Fruit fly (Drosophila melanogaster) whole organism, embryonic: ENCODE data around the gene yellow-f2.

Experiments used
- Antp ChIP-seq: fragments of 200-800 bp; sonication (Bioruptor generic); optimal IDR thresholded peaks from 3 replicates; lab custom pipeline; 2016; ENCODE audit warnings: missing biosample characterization, missing genetic modification characterization
- Atf3 ChIP-seq: fragments of 200-800 bp; sonication (Bioruptor generic); optimal IDR thresholded peaks from 3 replicates; lab custom pipeline; 2016; ENCODE audit warnings: missing biosample characterization, missing genetic modification characterization
- Awh ChIP-seq: fragments of 200-800 bp; sonication (Bioruptor generic); IDR thresholded peaks from 2 replicates; pipeline ENCODE4, ENCODE4 v1.3.6; 2022; ENCODE audit warnings: missing biosample characterization, missing genetic modification characterization
- CG1024 ChIP-seq: fragments of 200-800 bp; sonication (Bioruptor generic); IDR thresholded peaks from 2 replicates; pipeline ENCODE4 v1.3.6; 2022; ENCODE audit warnings: missing biosample characterization, missing genetic modification characterization
- CG10366 ChIP-seq: fragments of 200-800 bp; sonication (Bioruptor generic); IDR thresholded peaks from 2 replicates; pipeline ENCODE4 v1.3.6; 2022; ENCODE audit warnings: missing biosample characterization, missing genetic modification characterization
- CG10431 ChIP-seq: fragments of 200-800 bp; sonication (Bioruptor generic); optimal IDR thresholded peaks from 3 replicates; lab custom pipeline; 2018; ENCODE audit warnings: missing biosample characterization, mild to moderate bottlenecking, missing genetic modification characterization
- CG11695 ChIP-seq: fragments of 200-800 bp; sonication (Bioruptor generic); IDR thresholded peaks from 3 replicates; pipeline ENCODE4 v1.3.6; 2022; ENCODE audit warnings: missing biosample characterization, missing genetic modification characterization
- CG1233 ChIP-seq: fragments of 200-800 bp; sonication (Bioruptor generic); optimal IDR thresholded peaks from 4 replicates; lab custom pipeline; 2018; ENCODE audit warnings: missing biosample characterization, mild to moderate bottlenecking, missing genetic modification characterization
- CG12659 ChIP-seq: fragments of 200-800 bp; sonication (Bioruptor generic); optimal IDR thresholded peaks from 3 replicates; lab custom pipeline; 2017; ENCODE audit warnings: mild to moderate bottlenecking, missing biosample characterization, missing genetic modification reagents, missing genetic modification characterization
- CG14965 ChIP-seq: fragments of 200-800 bp; sonication (Bioruptor generic); optimal IDR thresholded peaks from 2 replicates; lab custom pipeline; 2016; ENCODE audit warnings: missing biosample characterization, missing genetic modification characterization, borderline replicate concordance
- CG17385 ChIP-seq: fragments of 200-800 bp; sonication (Bioruptor generic); optimal IDR thresholded peaks from 3 replicates; lab custom pipeline; 2018; ENCODE audit warnings: missing biosample characterization, mild to moderate bottlenecking, missing genetic modification characterization
- CG18476 ChIP-seq: fragments of 200-800 bp; sonication (Bioruptor generic); optimal IDR thresholded peaks from 2 replicates; lab custom pipeline; 2016; ENCODE audit warnings: missing biosample characterization, mild to moderate bottlenecking, missing genetic modification characterization
- CG2712 ChIP-seq: fragments of 200-800 bp; optimal IDR thresholded peaks from 3 replicates; lab custom pipeline; 2019; ENCODE audit warnings: missing biosample characterization, mild to moderate bottlenecking, missing genetic modification characterization, moderate library complexity
- CG31388 ChIP-seq: fragments of 200-800 bp; sonication (Bioruptor generic); optimal IDR thresholded peaks from 2 replicates; lab custom pipeline; 2016; ENCODE audit warnings: missing biosample characterization, missing genetic modification characterization
- CG3163 ChIP-seq: fragments of 200-800 bp; sonication (Bioruptor generic); optimal IDR thresholded peaks from 3 replicates; lab custom pipeline; 2016; ENCODE audit warnings: missing biosample characterization, missing genetic modification characterization
- CG34224 ChIP-seq: fragments of 200-800 bp; sonication (Bioruptor generic); IDR thresholded peaks from 3 replicates; pipeline ENCODE4 v1.3.6; 2022; ENCODE audit warnings: missing biosample characterization, missing genetic modification characterization; ENCODE audit not compliant: partially characterized antibody
- CG8359 ChIP-seq: fragments of 200-800 bp; sonication (Bioruptor generic); optimal IDR thresholded peaks from 2 replicates; lab custom pipeline; 2017; ENCODE audit warnings: missing biosample characterization, mild to moderate bottlenecking, missing genetic modification characterization, borderline replicate concordance
- CG8388 ChIP-seq: fragments of 200-800 bp; sonication (Bioruptor generic); optimal IDR thresholded peaks from 2 replicates; lab custom pipeline; 2019; ENCODE audit warnings: missing biosample characterization, mild to moderate bottlenecking, missing genetic modification characterization, moderate library complexity
- Dfd ChIP-seq, 2 experiments: fragments of >200 bp; optimal IDR thresholded peaks; 2 replicates each; lab custom pipeline; 2017; ENCODE audit warnings: missing biosample characterization in 2 of 2, missing genetic modification characterization in 2 of 2
- Dp ChIP-seq: fragments of 200-800 bp; sonication (Bioruptor generic); optimal IDR thresholded peaks from 2 replicates; lab custom pipeline; 2018; ENCODE audit warnings: missing biosample characterization, mild to moderate bottlenecking, missing genetic modification characterization, moderate library complexity
- Dref ChIP-seq: fragments of 200-800 bp; sonication (Bioruptor generic); IDR thresholded peaks from 2 replicates; pipeline ENCODE4 v1.3.6; 2022; ENCODE audit warnings: missing biosample characterization, missing genetic modification characterization
- E2f2 ChIP-seq: fragments of 200-800 bp; sonication (Bioruptor generic); IDR thresholded peaks from 2 replicates; pipeline ENCODE4 v1.3.6; 2022; ENCODE audit warnings: missing biosample characterization, missing genetic modification characterization
- Eip74EF ChIP-seq, 2 experiments: fragments of 200-800 bp in 1 of 2; fragments of >200 bp in 1 of 2; sonication (Bioruptor generic) in 1 of 2; optimal IDR thresholded peaks; 2 replicates each; lab custom pipeline; 2017 to 2019; ENCODE audit warnings: missing biosample characterization in 2 of 2, missing genetic modification characterization in 2 of 2, mild to moderate bottlenecking in 1 of 2, moderate library complexity in 1 of 2
- Hand ChIP-seq: fragments of 200-800 bp; sonication (Bioruptor generic); optimal IDR thresholded peaks from 2 replicates; lab custom pipeline; 2017; ENCODE audit warnings: mild to moderate bottlenecking, missing biosample characterization, missing genetic modification reagents, missing genetic modification characterization
- Lhr ChIP-seq: fragments of 200-800 bp; sonication (Bioruptor generic); optimal IDR thresholded peaks from 3 replicates; lab custom pipeline; 2017; ENCODE audit warnings: mild to moderate bottlenecking, missing biosample characterization, missing genetic modification reagents, missing genetic modification characterization
- Ravus ChIP-seq: fragments of 200-800 bp; sonication (Bioruptor generic); IDR thresholded peaks from 2 replicates; pipeline ENCODE4 v1.3.6; 2022; ENCODE audit warnings: missing biosample characterization, missing genetic modification characterization
- Sin3A ChIP-seq: fragments of >200 bp; optimal IDR thresholded peaks from 2 replicates; lab custom pipeline; 2018
- ab ChIP-seq: fragments of 200-800 bp; sonication (Bioruptor generic); optimal IDR thresholded peaks from 2 replicates; lab custom pipeline; 2016; ENCODE audit warnings: missing biosample characterization, missing genetic modification characterization
- bcd ChIP-seq: fragments of 200-800 bp; sonication (Bioruptor generic); optimal IDR thresholded peaks from 2 replicates; lab custom pipeline; 2017; ENCODE audit warnings: missing biosample characterization, mild to moderate bottlenecking, missing genetic modification characterization
- bowl ChIP-seq: fragments of 200-800 bp; sonication (Bioruptor generic); IDR thresholded peaks from 2 replicates; pipeline ENCODE4 v1.3.6; 2022; ENCODE audit warnings: missing biosample characterization, missing genetic modification characterization
- caup ChIP-seq: fragments of 200-800 bp; sonication (Bioruptor generic); optimal IDR thresholded peaks from 3 replicates; lab custom pipeline; 2017; ENCODE audit warnings: missing biosample characterization, mild to moderate bottlenecking, missing genetic modification characterization, moderate library complexity; ENCODE audit not compliant: severe bottlenecking
- dmrt11E ChIP-seq: fragments of 200-800 bp; sonication (Bioruptor generic); optimal IDR thresholded peaks from 3 replicates; lab custom pipeline; 2018; ENCODE audit warnings: missing biosample characterization, mild to moderate bottlenecking, missing genetic modification characterization, moderate library complexity
- eve ChIP-seq, 2 experiments: fragments of >200 bp; optimal IDR thresholded peaks; 2 replicates each; lab custom pipeline; 2017; ENCODE audit warnings: missing biosample characterization in 2 of 2, missing genetic modification characterization in 2 of 2
- fd3F ChIP-seq: fragments of 200-800 bp; sonication (Bioruptor generic); optimal IDR thresholded peaks from 2 replicates; lab custom pipeline; 2018; ENCODE audit warnings: missing biosample characterization, mild to moderate bottlenecking, missing genetic modification characterization, moderate library complexity
- fru ChIP-seq: fragments of >200 bp; optimal IDR thresholded peaks from 2 replicates; lab custom pipeline; 2017
- ftz-f1 ChIP-seq: fragments of 200-800 bp; sonication (Bioruptor generic); optimal IDR thresholded peaks from 2 replicates; lab custom pipeline; 2016; ENCODE audit warnings: missing biosample characterization, missing genetic modification characterization
- gcm ChIP-seq: fragments of 200-800 bp; sonication (Bioruptor generic); optimal IDR thresholded peaks from 2 replicates; lab custom pipeline; 2019; ENCODE audit warnings: missing biosample characterization, mild to moderate bottlenecking, missing genetic modification characterization, moderate library complexity
- gcm2 ChIP-seq: fragments of 200-800 bp; sonication (Bioruptor generic); optimal IDR thresholded peaks from 2 replicates; lab custom pipeline; 2016; ENCODE audit warnings: missing biosample characterization, missing genetic modification characterization
- insv ChIP-seq, 2 experiments: fragments of 200-800 bp; sonication (Bioruptor generic); optimal IDR thresholded peaks; 3 replicates each; lab custom pipeline; 2016 to 2018; ENCODE audit warnings: missing biosample characterization in 2 of 2, missing genetic modification characterization in 2 of 2
- lov ChIP-seq, 2 experiments: fragments of 200-800 bp in 1 of 2; fragments of >200 bp in 1 of 2; sonication (Bioruptor generic) in 1 of 2; IDR thresholded peaks in 1 of 2; optimal IDR thresholded peaks in 1 of 2; 2 replicates in 1 of 2; 3 replicates in 1 of 2; pipeline versions ENCODE4 v1.3.6 to Lab custom; 2017 to 2022; ENCODE audit warnings: missing biosample characterization in 1 of 2, missing genetic modification characterization in 1 of 2
- pb ChIP-seq: fragments of 200-800 bp; sonication (Bioruptor generic); optimal IDR thresholded peaks from 3 replicates; lab custom pipeline; 2016; ENCODE audit warnings: missing biosample characterization, missing genetic modification characterization
- pita ChIP-seq: fragments of 200-800 bp; sonication (Bioruptor generic); optimal IDR thresholded peaks from 2 replicates; lab custom pipeline; 2017; ENCODE audit warnings: missing biosample characterization, mild to moderate bottlenecking, missing genetic modification characterization
- pzg ChIP-seq: fragments of 200-800 bp; sonication (Bioruptor generic); optimal IDR thresholded peaks from 3 replicates; lab custom pipeline; 2018; ENCODE audit warnings: missing biosample characterization, mild to moderate bottlenecking, missing genetic modification characterization, moderate library complexity
- row ChIP-seq: fragments of 200-800 bp; sonication (Bioruptor generic); IDR thresholded peaks from 3 replicates; pipeline ENCODE4 v1.3.6; 2022; ENCODE audit warnings: missing biosample characterization, missing genetic modification characterization
- tio ChIP-seq: fragments of 200-800 bp; sonication (Bioruptor generic); optimal IDR thresholded peaks from 2 replicates; lab custom pipeline; 2017; ENCODE audit warnings: missing biosample characterization, missing genetic modification characterization, inconsistent platforms

yellow-f2 gene

dm6 chr3R:12982167-12982981 lies 12.6 kb downstream of the yellow-f2 start (continued):
- no peak for TF ChIP-seq Dfd (GFP tag; optimal IDR thresholded peaks at IDR 0.05; lab: Kevin White, UChicago)
- no peak for TF ChIP-seq CG14965
- TF ChIP-seq CG8359 = no peak
- no peak; the same call in 1 of the 2 replicates for TF ChIP-seq Ravus (GFP tag; lab: Robert Waterston, UW)
- TF ChIP-seq dmrt11E = peak; percentile 53
- no peak for TF ChIP-seq Eip74EF (GFP tag; optimal IDR thresholded peaks at IDR 0.05; lab: Kevin White, UChicago)
- TF ChIP-seq CG17385 (GFP tag; lab: Kevin White, UChicago) = peak; percentile 80
- TF ChIP-seq Antp = no peak
- TF ChIP-seq CG8388 (GFP tag; lab: Kevin White, UChicago) = peak; percentile 35
- TF ChIP-seq tio = peak; percentile 74
- peak; percentile 29 for TF ChIP-seq ab (GFP tag; lab: Kevin White, UChicago)
- TF ChIP-seq CG12659 (GFP tag; lab: Kevin White, UChicago) = peak; percentile 84
- peak; percentile 72 for TF ChIP-seq gcm2 (GFP tag; lab: Kevin White, UChicago)
- no peak for TF ChIP-seq CG31388 (GFP tag; lab: Kevin White, UChicago)
- TF ChIP-seq Dp = no peak
- no peak for TF ChIP-seq Atf3 (GFP tag; lab: Kevin White, UChicago)
- peak; percentile 37 for TF ChIP-seq Lhr (GFP tag; lab: Kevin White, UChicago)
- TF ChIP-seq CG10431 (GFP tag; lab: Kevin White, UChicago) = no peak
- TF ChIP-seq E2f2 (GFP tag; lab: Robert Waterston, UW) = peak; percentile 15; the same call in 1 of the 2 replicates
- TF ChIP-seq pita = no peak
- TF ChIP-seq Dref (GFP tag; lab: Robert Waterston, UW) = no peak
- no peak for TF ChIP-seq bowl (GFP tag; lab: Robert Waterston, UW)
- no peak for TF ChIP-seq eve (GFP tag; optimal IDR thresholded peaks at IDR 0.05; lab: Kevin White, UChicago)
- peak; percentile 63 for TF ChIP-seq Hand (GFP tag; lab: Kevin White, UChicago)
- peak; percentile 87 for TF ChIP-seq row (GFP tag; lab: Robert Waterston, UW)
- peak; percentile 38 for TF ChIP-seq gcm (GFP tag; lab: Kevin White, UChicago)
- TF ChIP-seq CG34224 = no peak
- no peak for TF ChIP-seq fru (lab: Kevin White, UChicago)
- TF ChIP-seq Awh (GFP tag; lab: Robert Waterston, UW) = peak; percentile 64; the same call in 1 of the 2 replicates
- no peak for TF ChIP-seq pb (GFP tag; lab: Kevin White, UChicago)
- peak; percentile 79 for TF ChIP-seq bcd (GFP tag; lab: Kevin White, UChicago)
- no peak for TF ChIP-seq Sin3A (lab: Kevin White, UChicago)
- TF ChIP-seq pzg = no peak
- TF ChIP-seq caup (GFP tag; lab: Kevin White, UChicago) = peak; percentile 78
- TF ChIP-seq CG1024 (GFP tag; lab: Robert Waterston, UW) = no peak
- TF ChIP-seq CG18476 = peak; percentile 31
- peak; percentile 63 for TF ChIP-seq CG2712 (tag; lab: Kevin White, UChicago)
- no peak for TF ChIP-seq CG3163
- TF ChIP-seq insv (GFP tag; optimal IDR thresholded peaks at IDR 0.05; lab: Kevin White, UChicago) = peak in 1 of 2 experiments; percentile 28
- no peak for TF ChIP-seq ftz-f1 (GFP tag; lab: Kevin White, UChicago)
- peak; percentile 67 for TF ChIP-seq CG10366 (GFP tag; lab: Robert Waterston, UW)
- TF ChIP-seq fd3F = peak; percentile 69
- TF ChIP-seq CG1233 (GFP tag; lab: Kevin White, UChicago) = peak; percentile 80
- TF ChIP-seq CG11695 = peak; percentile 56
- TF ChIP-seq lov (optimal IDR thresholded peaks at IDR 0.05; lab: Kevin White, UChicago) = no peak
- TF ChIP-seq lov (GFP tag; IDR thresholded peaks at IDR 0.05; lab: Robert Waterston, UW) = no peak
